Fruit fly (Drosophila melanogaster): ENCODE measurements around the gene Arp5.

Arp5 gene

DNA sequence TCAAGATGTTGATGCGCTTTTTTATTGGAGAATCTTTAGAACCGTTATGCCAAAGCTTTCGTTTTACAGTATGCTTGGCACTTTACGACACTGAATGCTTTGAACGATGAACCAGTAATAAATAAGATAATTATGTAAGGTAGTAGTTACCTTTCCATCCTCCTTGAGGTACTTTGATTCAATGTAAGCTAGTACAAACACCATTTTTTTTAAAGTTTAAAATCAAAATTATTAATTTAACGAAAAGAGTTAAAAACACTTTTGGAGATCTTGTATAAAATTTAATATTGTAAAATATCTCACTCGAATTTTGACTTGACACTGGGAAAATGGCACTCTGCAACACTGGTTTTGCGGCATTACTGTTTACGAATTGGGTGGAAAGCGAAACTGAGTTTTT is at the start of gene Arp5, which contains the start of gene CG7208 (continued):
- TF ChIP-seq salm (tag; optimal IDR thresholded peaks at IDR 0.05) (peak; percentile 5), cwo (GFP tag; optimal IDR thresholded peaks at IDR 0.05) (peak; percentile 42), CG6854 (GFP tag; optimal IDR thresholded peaks at IDR 0.05) (no peak), twi (tag; optimal IDR thresholded peaks at IDR 0.05) (peak; percentile 37), H15 (GFP tag; IDR thresholded peaks at IDR 0.05) (peak; percentile 54; the same call in 2 of the 3 replicates), shn (GFP tag; optimal IDR thresholded peaks at IDR 0.05) (no peak), CG32767 (GFP tag; IDR thresholded peaks at IDR 0.05) (0 out of 2 replicates have a peak, but pooled peaks have one; percentile 21), gfzf (GFP tag; optimal IDR thresholded peaks at IDR 0.05) (peak; percentile 39), CG17802 (tag; optimal IDR thresholded peaks at IDR 0.05) (peak; percentile 11), her (GFP tag; optimal IDR thresholded peaks at IDR 0.05) (peak; percentile 8), Optix (GFP tag; IDR thresholded peaks at IDR 0.05) (no peak), CG9817 (tag; optimal IDR thresholded peaks at IDR 0.05) (peak; percentile 63), bab2 (GFP tag; optimal IDR thresholded peaks at IDR 0.05) (peak; percentile 59), CG10431 (GFP tag; optimal IDR thresholded peaks at IDR 0.05) (no peak), sc (optimal IDR thresholded peaks at IDR 0.05) (no peak), sc (GFP tag; optimal IDR thresholded peaks at IDR 0.05) (peak; percentile 47), Sry-β (GFP tag; optimal IDR thresholded peaks at IDR 0.05) (peak; percentile 73), CG9609 (GFP tag; optimal IDR thresholded peaks at IDR 0.05) (peak; percentile 31), amos (GFP tag; IDR thresholded peaks at IDR 0.05; ENCODE audit: partially characterized antibody) (peak; percentile 38; the same call in 1 of the 2 replicates), psq (GFP tag; optimal IDR thresholded peaks at IDR 0.05) (peak; percentile 91), usp (GFP tag; optimal IDR thresholded peaks at IDR 0.05) (no peak), Nf-YB (GFP tag; optimal IDR thresholded peaks at IDR 0.05) (peak; percentile 52), Stat92E (GFP tag; optimal IDR thresholded peaks at IDR 0.05) (no peak), zen (tag; optimal IDR thresholded peaks at IDR 0.05) (peak; percentile 57), CG12299 (tag; optimal IDR thresholded peaks at IDR 0.05) (peak; percentile 55), vvl (GFP tag; IDR thresholded peaks at IDR 0.05) (peak; percentile 57), Taf1 (GFP tag; IDR thresholded peaks at IDR 0.05) (peak; percentile 60), ERR (GFP tag; optimal IDR thresholded peaks at IDR 0.05) (no peak), Med (GFP tag) (peak; percentile 88), slou (GFP tag; optimal IDR thresholded peaks at IDR 0.05) (peak; percentile 42), sug (tag; optimal IDR thresholded peaks at IDR 0.05) (peak; percentile 76), caup (GFP tag; optimal IDR thresholded peaks at IDR 0.05; ENCODE audit: severe bottlenecking) (peak; percentile 64), CG7372 (GFP tag; IDR thresholded peaks at IDR 0.05) (peak; percentile 66), hb (GFP tag; IDR thresholded peaks at IDR 0.05; ENCODE audit: partially characterized antibody) (no peak), slbo (GFP tag; IDR thresholded peaks at IDR 0.05) (peak; percentile 85), Dp (GFP tag; optimal IDR thresholded peaks at IDR 0.05) (peak; percentile 37), pum (GFP tag; optimal IDR thresholded peaks at IDR 0.05) (peak; percentile 48), CG8359 (GFP tag; optimal IDR thresholded peaks at IDR 0.05; ENCODE audit: borderline replicate concordance) (no peak), tio (GFP tag; optimal IDR thresholded peaks at IDR 0.05) (no peak), fd102C (GFP tag; optimal IDR thresholded peaks at IDR 0.05) (no peak), Hsf (GFP tag; optimal IDR thresholded peaks at IDR 0.05) (peak; percentile 76), Atf6 (GFP tag; IDR thresholded peaks at IDR 0.05) (peak; percentile 56; the same call in 1 of the 2 replicates), peb (GFP tag; IDR thresholded peaks at IDR 0.05) (no peak), crp (GFP tag; optimal IDR thresholded peaks at IDR 0.05) (no peak), Elba2 (GFP tag; optimal IDR thresholded peaks at IDR 0.05) (peak; percentile 29), CG2678 (tag; optimal IDR thresholded peaks at IDR 0.05) (no peak), CG13775 (GFP tag; optimal IDR thresholded peaks at IDR 0.05) (peak; percentile 78), rib (GFP tag; IDR thresholded peaks at IDR 0.05) (no peak), Abd-B (GFP tag; optimal IDR thresholded peaks at IDR 0.05) (peak; percentile 85), dmrt11E (tag; optimal IDR thresholded peaks at IDR 0.05) (peak; percentile 34)
